Fruit fly (Drosophila melanogaster) whole organism, embryonic: ENCODE measurements around the gene CG11436.

ENCODE experiments used
- CG11398 ChIP-seq: fragments of 200-800 bp; sonication (Bioruptor generic); optimal IDR thresholded peaks from 2 replicates; lab custom pipeline; 2016; ENCODE audit warnings: missing biosample characterization, missing genetic modification characterization
- CG11695 ChIP-seq: fragments of 200-800 bp; sonication (Bioruptor generic); IDR thresholded peaks from 3 replicates; pipeline ENCODE4 v1.3.6; 2022; ENCODE audit warnings: missing biosample characterization, missing genetic modification characterization
- CG12219 ChIP-seq: fragments of 200-800 bp; sonication (Bioruptor generic); optimal IDR thresholded peaks from 3 replicates; lab custom pipeline; 2018; ENCODE audit warnings: missing biosample characterization, mild to moderate bottlenecking, missing genetic modification characterization
- CG12236 ChIP-seq: fragments of 200-800 bp; sonication (Bioruptor generic); optimal IDR thresholded peaks from 2 replicates; lab custom pipeline; 2016; ENCODE audit warnings: missing biosample characterization, missing genetic modification characterization
- CG12659 ChIP-seq: fragments of 200-800 bp; sonication (Bioruptor generic); optimal IDR thresholded peaks from 3 replicates; lab custom pipeline; 2017; ENCODE audit warnings: mild to moderate bottlenecking, missing biosample characterization, missing genetic modification reagents, missing genetic modification characterization
- CG13624 ChIP-seq: fragments of 200-800 bp; sonication (Bioruptor generic); optimal IDR thresholded peaks from 2 replicates; lab custom pipeline; 2016; ENCODE audit warnings: missing biosample characterization, missing genetic modification characterization
- CG16779 ChIP-seq: fragments of 200-800 bp; sonication (Bioruptor generic); IDR thresholded peaks from 2 replicates; pipeline ENCODE4 v1.3.6; 2022; ENCODE audit warnings: missing biosample characterization, missing genetic modification characterization
- CG18599 ChIP-seq: fragments of 200-800 bp; sonication (Bioruptor generic); optimal IDR thresholded peaks from 3 replicates; lab custom pipeline; 2017; ENCODE audit warnings: missing biosample characterization, missing genetic modification characterization, mild to moderate bottlenecking, moderate library complexity, missing genetic modification reagents
- CG2120 ChIP-seq: fragments of 200-800 bp; sonication (Bioruptor generic); optimal IDR thresholded peaks from 3 replicates; lab custom pipeline; 2016; ENCODE audit warnings: missing biosample characterization, missing genetic modification characterization
- CG2889 ChIP-seq: fragments of 200-800 bp; sonication (Bioruptor generic); IDR thresholded peaks from 3 replicates; pipeline ENCODE4 v1.3.6; 2022; ENCODE audit warnings: missing biosample characterization, missing genetic modification characterization
- CG32532 ChIP-seq: fragments of 200-800 bp; sonication (Bioruptor generic); IDR thresholded peaks from 2 replicates; pipeline ENCODE4 v1.3.6; 2022; ENCODE audit warnings: missing biosample characterization, missing genetic modification characterization
- CG34376 ChIP-seq: fragments of 200-800 bp; sonication (Bioruptor generic); optimal IDR thresholded peaks from 2 replicates; lab custom pipeline; 2018; ENCODE audit warnings: missing biosample characterization, mild to moderate bottlenecking, missing genetic modification characterization
- CG43689 ChIP-seq: fragments of 200-800 bp; sonication (Bioruptor generic); IDR thresholded peaks from 2 replicates; pipeline ENCODE4 v1.3.6; 2022; ENCODE audit warnings: missing biosample characterization, missing genetic modification characterization
- CG4404 ChIP-seq: fragments of 200-800 bp; sonication (Bioruptor generic); IDR thresholded peaks from 2 replicates; pipeline ENCODE4 v1.3.6; 2022; ENCODE audit warnings: missing biosample characterization, missing genetic modification characterization
- CG4617 ChIP-seq: fragments of 200-800 bp; sonication (Bioruptor generic); optimal IDR thresholded peaks from 3 replicates; lab custom pipeline; 2016; ENCODE audit warnings: missing biosample characterization, missing genetic modification characterization, borderline replicate concordance
- CG6175 ChIP-seq: fragments of 200-800 bp; sonication (Bioruptor generic); IDR thresholded peaks from 3 replicates; pipeline ENCODE4 v1.3.6; 2022; ENCODE audit warnings: missing biosample characterization, missing genetic modification characterization
- CG7372 ChIP-seq: fragments of 200-800 bp; sonication (Bioruptor generic); IDR thresholded peaks from 2 replicates; pipeline ENCODE4 v1.3.6; 2022; ENCODE audit warnings: missing biosample characterization, missing genetic modification characterization
- CG8478 ChIP-seq: fragments of >200 bp; optimal IDR thresholded peaks from 2 replicates; lab custom pipeline; 2018
- CG9797 ChIP-seq: fragments of 200-800 bp; sonication (Bioruptor generic); optimal IDR thresholded peaks from 3 replicates; lab custom pipeline; 2018; ENCODE audit warnings: missing biosample characterization, mild to moderate bottlenecking, missing genetic modification characterization
- CG9817 ChIP-seq: fragments of 200-800 bp; sonication (Bioruptor generic); optimal IDR thresholded peaks from 2 replicates; lab custom pipeline; 2018; ENCODE audit warnings: missing biosample characterization, mild to moderate bottlenecking, missing genetic modification characterization, moderate library complexity
- CrebB ChIP-seq: fragments of 200-800 bp; sonication (Bioruptor generic); optimal IDR thresholded peaks from 3 replicates; lab custom pipeline; 2018; ENCODE audit warnings: missing biosample characterization, mild to moderate bottlenecking, missing genetic modification characterization
- Dref ChIP-seq: fragments of 200-800 bp; sonication (Bioruptor generic); IDR thresholded peaks from 2 replicates; pipeline ENCODE4 v1.3.6; 2022; ENCODE audit warnings: missing biosample characterization, missing genetic modification characterization
- ERR ChIP-seq: fragments of 200-800 bp; sonication (Bioruptor generic); optimal IDR thresholded peaks from 2 replicates; lab custom pipeline; 2016; ENCODE audit warnings: missing biosample characterization, missing genetic modification characterization
- Gug ChIP-seq: fragments of 200-800 bp; sonication (Bioruptor generic); IDR thresholded peaks from 4 replicates; pipeline ENCODE4 v1.3.6; 2022; ENCODE audit warnings: missing biosample characterization, missing genetic modification characterization
- HHEX ChIP-seq: fragments of 200-800 bp; sonication (Bioruptor generic); optimal IDR thresholded peaks from 3 replicates; lab custom pipeline; 2017; ENCODE audit warnings: missing biosample characterization, mild to moderate bottlenecking, missing genetic modification characterization, missing genetic modification reagents
- HmgZ ChIP-seq: fragments of 200-800 bp; sonication (Bioruptor generic); optimal IDR thresholded peaks from 2 replicates; lab custom pipeline; 2018; ENCODE audit warnings: missing biosample characterization, mild to moderate bottlenecking, missing genetic modification characterization
- MTF-1 ChIP-seq: fragments of 200-800 bp; sonication (Bioruptor generic); optimal IDR thresholded peaks from 2 replicates; lab custom pipeline; 2018; ENCODE audit warnings: missing biosample characterization, mild to moderate bottlenecking, missing genetic modification characterization, borderline replicate concordance
- NFAT ChIP-seq: fragments of 200-800 bp; sonication (Bioruptor generic); IDR thresholded peaks from 2 replicates; pipeline ENCODE4 v1.3.6; 2022; ENCODE audit warnings: missing biosample characterization, missing genetic modification characterization
- NfI ChIP-seq: fragments of 200-800 bp; sonication (Bioruptor generic); optimal IDR thresholded peaks from 3 replicates; lab custom pipeline; 2018; ENCODE audit warnings: missing biosample characterization, mild to moderate bottlenecking, missing genetic modification characterization, moderate library complexity
- Optix ChIP-seq: fragments of 200-800 bp; sonication (Bioruptor generic); IDR thresholded peaks from 3 replicates; pipeline ENCODE4 v1.3.6; 2022; ENCODE audit warnings: missing biosample characterization, missing genetic modification characterization
- Trl ChIP-seq, 3 experiments: fragments of >200 bp in 2 of 3; fragments of 200-800 bp in 1 of 3; sonication (Bioruptor generic) in 1 of 3; optimal IDR thresholded peaks; 2 replicates in 1 of 3; 3 replicates in 2 of 3; lab custom pipeline; 2016 to 2017; ENCODE audit warnings: missing biosample characterization in 1 of 3, missing genetic modification characterization in 1 of 3
- YL-1 ChIP-seq: fragments of 200-800 bp; sonication (Bioruptor generic); optimal IDR thresholded peaks from 3 replicates; lab custom pipeline; 2017; ENCODE audit warnings: missing biosample characterization, mild to moderate bottlenecking, missing genetic modification characterization
- ac ChIP-seq: fragments of 200-800 bp; sonication (Bioruptor generic); optimal IDR thresholded peaks from 3 replicates; lab custom pipeline; 2017; ENCODE audit warnings: missing biosample characterization, mild to moderate bottlenecking, missing genetic modification characterization
- bsh ChIP-seq, 2 experiments: fragments of 200-800 bp; sonication (Bioruptor generic); optimal IDR thresholded peaks; 2 replicates each; lab custom pipeline; 2017 to 2018; ENCODE audit warnings: mild to moderate bottlenecking in 2 of 2, missing biosample characterization in 2 of 2, missing genetic modification characterization in 2 of 2, moderate library complexity in 1 of 2
- btn ChIP-seq: fragments of 200-800 bp; sonication (Bioruptor generic); optimal IDR thresholded peaks from 2 replicates; lab custom pipeline; 2016; ENCODE audit warnings: missing biosample characterization, missing genetic modification characterization
- chn ChIP-seq: fragments of 200-800 bp; sonication (Bioruptor generic); optimal IDR thresholded peaks from 2 replicates; lab custom pipeline; 2016; ENCODE audit warnings: missing biosample characterization, missing genetic modification characterization
- croc ChIP-seq: fragments of 200-800 bp; sonication (Bioruptor generic); conservative IDR thresholded peaks from 3 replicates; pipeline ENCODE4 v1.3.6; 2022; ENCODE audit warnings: missing biosample characterization, missing genetic modification characterization
- esg ChIP-seq: fragments of 200-800 bp; sonication (Bioruptor generic); conservative IDR thresholded peaks from 2 replicates; pipeline ENCODE4 v1.3.6; 2022; ENCODE audit warnings: missing biosample characterization, missing genetic modification characterization
- eyg ChIP-seq: fragments of 200-800 bp; sonication (Bioruptor generic); optimal IDR thresholded peaks from 3 replicates; lab custom pipeline; 2016; ENCODE audit warnings: missing biosample characterization, missing genetic modification characterization
- gro ChIP-seq: fragments of 200-800 bp; sonication (Bioruptor generic); optimal IDR thresholded peaks from 2 replicates; lab custom pipeline; 2016; ENCODE audit warnings: missing biosample characterization, missing genetic modification characterization
- nmo ChIP-seq: fragments of 200-800 bp; sonication (Bioruptor generic); optimal IDR thresholded peaks from 2 replicates; lab custom pipeline; 2018; ENCODE audit warnings: missing biosample characterization, mild to moderate bottlenecking, missing genetic modification characterization, moderate library complexity
- pita ChIP-seq: fragments of 200-800 bp; sonication (Bioruptor generic); optimal IDR thresholded peaks from 2 replicates; lab custom pipeline; 2017; ENCODE audit warnings: missing biosample characterization, mild to moderate bottlenecking, missing genetic modification characterization
- pros ChIP-seq: fragments of 200-800 bp; sonication (Bioruptor generic); optimal IDR thresholded peaks from 3 replicates; lab custom pipeline; 2019; ENCODE audit warnings: missing biosample characterization, mild to moderate bottlenecking, missing genetic modification characterization, moderate library complexity
- ranshi ChIP-seq: fragments of 200-800 bp; sonication (Bioruptor generic); IDR thresholded peaks from 2 replicates; pipeline ENCODE4 v1.3.6; 2022; ENCODE audit warnings: missing biosample characterization, missing genetic modification characterization
- sqz ChIP-seq: fragments of 200-800 bp; sonication (Bioruptor generic); optimal IDR thresholded peaks from 3 replicates; lab custom pipeline; 2018; ENCODE audit warnings: missing biosample characterization, mild to moderate bottlenecking, missing genetic modification characterization
- tap ChIP-seq: fragments of 200-800 bp; optimal IDR thresholded peaks from 3 replicates; lab custom pipeline; 2019; ENCODE audit warnings: missing biosample characterization, mild to moderate bottlenecking, missing genetic modification characterization, moderate library complexity
- tin ChIP-seq: fragments of 200-800 bp; sonication (Bioruptor generic); optimal IDR thresholded peaks from 3 replicates; lab custom pipeline; 2016; ENCODE audit warnings: missing biosample characterization, missing genetic modification characterization
- tna ChIP-seq: fragments of 200-800 bp; sonication (Bioruptor generic); IDR thresholded peaks from 2 replicates; pipeline ENCODE4 v1.3.6; 2022; ENCODE audit warnings: missing biosample characterization, missing genetic modification characterization; ENCODE audit not compliant: partially characterized antibody
- wek ChIP-seq: fragments of 200-800 bp; sonication (Bioruptor generic); optimal IDR thresholded peaks from 3 replicates; lab custom pipeline; 2018; ENCODE audit warnings: missing biosample characterization, mild to moderate bottlenecking, missing genetic modification characterization, moderate library complexity
- zfh2 ChIP-seq: fragments of 200-800 bp; sonication (Bioruptor generic); optimal IDR thresholded peaks from 2 replicates; lab custom pipeline; 2016; ENCODE audit warnings: missing biosample characterization, missing genetic modification characterization

The CG11436 gene

dm6 chrX:4529909-4530308, 21.8 kb downstream of the CG11436 start, which contains the start of gene CG3556 (continued):
- 0 out of 2 replicates have a peak, but pooled peaks have one; percentile 21 for TF ChIP-seq ranshi (GFP tag; lab: Robert Waterston, UW)
- TF ChIP-seq btn (GFP tag; lab: Kevin White, UChicago): peak; percentile 34
- TF ChIP-seq eyg: no peak
- peak; percentile 39; the same call in 1 of the 4 replicates for TF ChIP-seq Gug (GFP tag; lab: Robert Waterston, UW)
- TF ChIP-seq Trl (optimal IDR thresholded peaks at IDR 0.05; lab: Kevin White, UChicago): no peak
- peak; percentile 44 for TF ChIP-seq Trl (GFP tag; optimal IDR thresholded peaks at IDR 0.05; lab: Kevin White, UChicago)
- TF ChIP-seq bsh (GFP tag; optimal IDR thresholded peaks at IDR 0.05; lab: Kevin White, UChicago): peak in 1 of 2 experiments; percentile 36
- no peak for TF ChIP-seq chn
- no peak for TF ChIP-seq CG4404 (GFP tag; lab: Robert Waterston, UW)
- 0 out of 3 replicates have a peak, but pooled peaks have one; percentile 35 for TF ChIP-seq CG6175
- 0 out of 2 replicates have a peak, but pooled peaks have one; percentile 5 for TF ChIP-seq esg (GFP tag; lab: Robert Waterston, UW)
- no peak for TF ChIP-seq CG11398 (GFP tag; lab: Kevin White, UChicago)
- no peak for TF ChIP-seq CrebB (tag; lab: Kevin White, UChicago)
- TF ChIP-seq nmo: peak; percentile 32
- peak; percentile 98 for TF ChIP-seq sqz
- peak; percentile 93 for TF ChIP-seq Dref (GFP tag; lab: Robert Waterston, UW)
- peak; percentile 68 for TF ChIP-seq tna (GFP tag; lab: Robert Waterston, UW)
- TF ChIP-seq ERR (GFP tag; lab: Kevin White, UChicago): no peak
- no peak for TF ChIP-seq CG12219 (GFP tag; lab: Kevin White, UChicago)
- no peak for TF ChIP-seq HHEX
- peak; percentile 46 for TF ChIP-seq NfI (GFP tag; lab: Kevin White, UChicago)
- TF ChIP-seq CG4617: no peak
- TF ChIP-seq CG43689: no peak
- peak; percentile 75 for TF ChIP-seq CG32532 (GFP tag; lab: Robert Waterston, UW)
- no peak for TF ChIP-seq pros (GFP tag; lab: Kevin White, UChicago)
- no peak for TF ChIP-seq wek (GFP tag; lab: Kevin White, UChicago)
- TF ChIP-seq Optix (GFP tag; lab: Robert Waterston, UW): 0 out of 3 replicates have a peak, but pooled peaks have one; percentile 40
- TF ChIP-seq MTF-1 (GFP tag; lab: Kevin White, UChicago): peak; percentile 33
- no peak for TF ChIP-seq CG2889
- no peak for TF ChIP-seq croc (GFP tag; lab: Robert Waterston, UW)
- peak; percentile 48 for TF ChIP-seq CG9797 (GFP tag; lab: Kevin White, UChicago)
- no peak for TF ChIP-seq CG8478
- TF ChIP-seq CG13624 (GFP tag; lab: Kevin White, UChicago): peak; percentile 55
- TF ChIP-seq tap (tag; lab: Kevin White, UChicago): no peak
- peak; percentile 13 for TF ChIP-seq zfh2 (GFP tag; lab: Kevin White, UChicago)
- TF ChIP-seq YL-1 (GFP tag; lab: Kevin White, UChicago): no peak
- TF ChIP-seq gro: peak; percentile 11
- TF ChIP-seq CG18599 (GFP tag; lab: Kevin White, UChicago): no peak
- TF ChIP-seq CG34376 (GFP tag; lab: Kevin White, UChicago): no peak
- TF ChIP-seq ac: no peak
- TF ChIP-seq CG2120 (GFP tag; lab: Kevin White, UChicago): peak; percentile 44
- TF ChIP-seq CG9817 (tag; lab: Kevin White, UChicago): peak; percentile 19
- no peak for TF ChIP-seq CG11695 (GFP tag; lab: Robert Waterston, UW)
- peak; percentile 33 for TF ChIP-seq HmgZ (tag; lab: Kevin White, UChicago)
- TF ChIP-seq pita: peak; percentile 75
- TF ChIP-seq NFAT: 0 out of 2 replicates have a peak, but pooled peaks have one; percentile 58
- no peak for TF ChIP-seq CG12236 (GFP tag; lab: Kevin White, UChicago)
- peak; percentile 44; the same call in 1 of the 2 replicates for TF ChIP-seq CG16779
- peak; percentile 15; the same call in 1 of the 2 replicates for TF ChIP-seq CG7372 (GFP tag; lab: Robert Waterston, UW)
- TF ChIP-seq tin: peak; percentile 56
- TF ChIP-seq CG12659 (GFP tag; lab: Kevin White, UChicago): peak; percentile 71
